Worm (Caenorhabditis elegans) whole organism, L2 larva: ENCODE measurements around the gene cey-4.

Experiments
- C34F6.9 ChIP-seq: fragments of 150-350 bp; optimal IDR thresholded peaks from 2 replicates; lab custom pipeline; 2014; ENCODE audit warnings: missing biosample characterization, missing genetic modification characterization
- F13H6.1 ChIP-seq: sonication (generic microtip); optimal IDR thresholded peaks from 2 replicates; lab custom pipeline; 2016; ENCODE audit warnings: missing genetic modification characterization, missing compliant biosample characterization
- R02D3.7 ChIP-seq: fragments of 150-350 bp; optimal IDR thresholded peaks from 2 replicates; lab custom pipeline; 2014; ENCODE audit warnings: missing biosample characterization, missing genetic modification characterization
- Y55F3AM.14 ChIP-seq: fragments of 200-800 bp; sonication (Bioruptor generic); optimal IDR thresholded peaks from 2 replicates; lab custom pipeline; 2018; ENCODE audit warnings: mild to moderate bottlenecking, missing genetic modification characterization, missing compliant biosample characterization
- alr-1 ChIP-seq: fragments of 150-350 bp; optimal IDR thresholded peaks from 2 replicates; lab custom pipeline; 2014; ENCODE audit warnings: missing biosample characterization, missing genetic modification characterization
- ama-1 ChIP-seq: fragments of 150-350 bp; optimal IDR thresholded peaks from 2 replicates; lab custom pipeline; 2018; ENCODE audit warnings: inconsistent platforms
- blmp-1 ChIP-seq: sonication (generic microtip); optimal IDR thresholded peaks from 2 replicates; lab custom pipeline; 2017; ENCODE audit warnings: missing genetic modification characterization, mild to moderate bottlenecking, missing compliant biosample characterization, antibody characterized with exemption, moderate library complexity; ENCODE audit not compliant: insufficient read depth
- ceh-16 ChIP-seq: fragments of 150-350 bp; optimal IDR thresholded peaks from 2 replicates; lab custom pipeline; 2014; ENCODE audit warnings: missing biosample characterization, missing genetic modification characterization
- ceh-82 ChIP-seq: fragments of 150-350 bp; optimal IDR thresholded peaks from 2 replicates; lab custom pipeline; 2014; ENCODE audit warnings: missing biosample characterization, missing genetic modification characterization
- crh-2 ChIP-seq: sonication (generic microtip); optimal IDR thresholded peaks from 2 replicates; lab custom pipeline; 2017; ENCODE audit warnings: missing biosample characterization, missing genetic modification characterization
- dmd-4 ChIP-seq: sonication (generic microtip); optimal IDR thresholded peaks from 2 replicates; lab custom pipeline; 2017; ENCODE audit warnings: missing biosample characterization, missing genetic modification characterization
- egl-27 ChIP-seq: sonication (generic microtip); optimal IDR thresholded peaks from 3 replicates; lab custom pipeline; 2017; ENCODE audit warnings: missing biosample characterization, missing genetic modification reagents, missing genetic modification characterization
- elt-1 ChIP-seq: fragments of 150-350 bp; optimal IDR thresholded peaks from 2 replicates; lab custom pipeline; 2014; ENCODE audit warnings: missing biosample characterization, missing genetic modification characterization
- elt-3 ChIP-seq: sonication (generic microtip); optimal IDR thresholded peaks from 2 replicates; lab custom pipeline; 2017; ENCODE audit warnings: missing biosample characterization, missing genetic modification characterization
- fos-1 ChIP-seq: fragments of 150-350 bp; optimal IDR thresholded peaks from 2 replicates; lab custom pipeline; 2014; ENCODE audit warnings: missing biosample characterization, missing genetic modification characterization
- gmeb-1 ChIP-seq: fragments of 150-350 bp; optimal IDR thresholded peaks from 2 replicates; lab custom pipeline; 2014; ENCODE audit warnings: missing biosample characterization, missing genetic modification characterization
- lin-11 ChIP-seq: fragments of 150-350 bp; sonication (generic microtip); optimal IDR thresholded peaks from 2 replicates; lab custom pipeline; 2014; ENCODE audit warnings: missing biosample characterization, missing genetic modification characterization, inconsistent platforms, mixed read lengths
- lin-13 ChIP-seq: fragments of 150-350 bp; optimal IDR thresholded peaks from 2 replicates; lab custom pipeline; 2014; ENCODE audit warnings: missing biosample characterization, missing genetic modification reagents, missing genetic modification characterization
- lsy-2 ChIP-seq, 2 experiments: fragments of 150-350 bp in 1 of 2; sonication (generic microtip) in 1 of 2; optimal IDR thresholded peaks; 2 replicates each; lab custom pipeline; 2014 to 2017; ENCODE audit warnings: missing biosample characterization in 2 of 2, missing genetic modification characterization in 2 of 2
- mab-5 ChIP-seq: fragments of 150-350 bp; optimal IDR thresholded peaks from 2 replicates; lab custom pipeline; 2014; ENCODE audit warnings: missing biosample characterization, missing genetic modification characterization
- mdl-1 ChIP-seq, 2 experiments: fragments of 150-350 bp in 1 of 2; sonication (generic microtip) in 1 of 2; optimal IDR thresholded peaks; 2 replicates each; lab custom pipeline; 2017; ENCODE audit warnings: missing biosample characterization in 2 of 2, missing genetic modification characterization in 2 of 2
- nhr-10 ChIP-seq: sonication (generic microtip); optimal IDR thresholded peaks from 2 replicates; lab custom pipeline; 2017; ENCODE audit warnings: missing biosample characterization, missing genetic modification characterization
- nhr-11 ChIP-seq: fragments of 150-350 bp; optimal IDR thresholded peaks from 2 replicates; lab custom pipeline; 2014; ENCODE audit warnings: missing biosample characterization, missing genetic modification characterization
- nhr-12 ChIP-seq: fragments of 150-350 bp; optimal IDR thresholded peaks from 2 replicates; lab custom pipeline; 2014; ENCODE audit warnings: missing biosample characterization, missing genetic modification characterization
- nhr-129 ChIP-seq: fragments of 150-350 bp; optimal IDR thresholded peaks from 2 replicates; lab custom pipeline; 2014; ENCODE audit warnings: missing biosample characterization, missing genetic modification characterization
- nhr-21 ChIP-seq: fragments of 150-350 bp; optimal IDR thresholded peaks from 2 replicates; lab custom pipeline; 2014; ENCODE audit warnings: missing biosample characterization, missing genetic modification characterization
- nhr-237 ChIP-seq: fragments of 150-350 bp; optimal IDR thresholded peaks from 2 replicates; lab custom pipeline; 2014; ENCODE audit warnings: missing biosample characterization, missing genetic modification characterization
- nhr-25 ChIP-seq: fragments of 150-350 bp; sonication (generic microtip); optimal IDR thresholded peaks from 3 replicates; lab custom pipeline; 2014; ENCODE audit warnings: missing biosample characterization, missing genetic modification characterization
- nhr-77 ChIP-seq: fragments of 150-350 bp; optimal IDR thresholded peaks from 2 replicates; lab custom pipeline; 2014; ENCODE audit warnings: missing biosample characterization, missing genetic modification characterization
- peb-1 ChIP-seq: fragments of 150-350 bp; optimal IDR thresholded peaks from 2 replicates; lab custom pipeline; 2014; ENCODE audit warnings: missing biosample characterization, missing genetic modification characterization
- skn-1 ChIP-seq: sonication (generic microtip); optimal IDR thresholded peaks from 2 replicates; lab custom pipeline; 2017; ENCODE audit warnings: missing biosample characterization, missing genetic modification characterization
- sma-3 ChIP-seq: sonication (generic microtip); optimal IDR thresholded peaks from 2 replicates; lab custom pipeline; 2016; ENCODE audit warnings: missing genetic modification reagents, missing genetic modification characterization, missing compliant biosample characterization
- sma-9 ChIP-seq, 2 experiments: fragments of 150-350 bp in 1 of 2; sonication (generic microtip) in 1 of 2; optimal IDR thresholded peaks; 2 replicates each; lab custom pipeline; 2014 to 2016; ENCODE audit warnings: missing genetic modification characterization in 2 of 2, mild to moderate bottlenecking in 1 of 2, missing biosample characterization in 1 of 2, missing compliant biosample characterization in 1 of 2, missing genetic modification reagents in 1 of 2, moderate library complexity in 1 of 2
- snpc-4 ChIP-seq: fragments of 150-350 bp; optimal IDR thresholded peaks from 2 replicates; lab custom pipeline; 2014; ENCODE audit warnings: missing biosample characterization, missing genetic modification characterization
- unc-62 ChIP-seq: fragments of 150-350 bp; optimal IDR thresholded peaks from 2 replicates; lab custom pipeline; 2014; ENCODE audit warnings: missing biosample characterization, missing genetic modification reagents, missing genetic modification characterization
- zag-1 ChIP-seq: fragments of 150-350 bp; optimal IDR thresholded peaks from 2 replicates; lab custom pipeline; 2014; ENCODE audit warnings: missing biosample characterization, missing genetic modification characterization
- ztf-11 ChIP-seq: sonication (generic microtip); optimal IDR thresholded peaks from 2 replicates; lab custom pipeline; 2017; ENCODE audit warnings: missing biosample characterization, missing genetic modification characterization
- ztf-4 ChIP-seq: fragments of 150-350 bp; optimal IDR thresholded peaks from 2 replicates; lab custom pipeline; 2014; ENCODE audit warnings: missing biosample characterization, missing genetic modification characterization

The cey-4 gene

DNA sequence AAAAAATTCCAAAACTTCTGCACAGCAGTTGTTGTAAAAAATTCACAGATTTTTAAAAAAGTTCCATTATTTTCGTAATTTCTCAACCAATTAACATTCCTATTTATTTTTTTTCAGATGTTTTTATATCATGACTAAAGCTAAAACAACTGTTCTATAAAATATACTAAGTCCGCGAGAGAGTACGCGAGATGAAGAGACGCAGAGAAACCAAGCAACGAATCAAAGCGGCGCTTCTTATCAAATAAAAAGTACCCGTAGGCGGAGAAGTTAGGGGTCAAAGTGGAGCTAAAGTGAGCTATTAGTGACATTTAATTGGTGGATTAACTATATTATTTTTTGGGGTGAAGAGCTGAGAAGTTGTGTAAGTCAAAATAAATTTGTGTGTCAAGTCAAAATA lies 35.9 kb downstream of the cey-4 start, which contains the start of gene sbsp-1:
sbsp-1 (plus strand) TSS at position 301 of the 400 bp plus-strand sequence.
- TF ChIP-seq ztf-4 (tag; lab: Kevin White, UChicago) (no peak), nhr-11 (no peak), ama-1 (no peak), C34F6.9 (tag; lab: Kevin White, UChicago) (no peak), unc-62 (GFP tag; lab: Kevin White, UChicago) (no peak), dmd-4 (tag; lab: Kevin White, UChicago) (no peak), blmp-1 (tag; lab: Kevin White, UChicago) (no peak), elt-3 (tag; lab: Kevin White, UChicago) (no peak), alr-1 (no peak), nhr-237 (no peak)

DNA sequence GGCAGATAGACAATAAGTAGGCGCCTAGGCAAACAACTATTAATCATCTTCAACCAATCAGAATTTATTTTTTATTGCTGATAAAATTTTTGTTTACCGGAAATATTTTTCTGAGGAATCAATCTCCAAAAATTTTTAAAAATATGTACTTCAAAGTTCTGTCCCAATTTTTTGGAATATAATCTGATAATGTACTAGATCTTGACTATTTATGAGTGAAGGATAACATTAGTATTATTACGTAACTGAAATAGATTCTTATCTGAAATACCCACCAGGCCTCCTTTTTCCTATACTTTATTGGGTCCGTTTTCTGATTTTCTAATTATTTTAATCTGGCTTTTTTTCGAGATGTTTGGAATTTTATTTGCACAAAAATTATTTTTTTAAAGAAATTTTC lies 37.0 kb downstream of the cey-4 start:
- TF ChIP-seq lin-11 (tag; lab: Kevin White, UChicago) (no peak), nhr-77 (tag; lab: Kevin White, UChicago) (no peak), nhr-237 (no peak)

DNA sequence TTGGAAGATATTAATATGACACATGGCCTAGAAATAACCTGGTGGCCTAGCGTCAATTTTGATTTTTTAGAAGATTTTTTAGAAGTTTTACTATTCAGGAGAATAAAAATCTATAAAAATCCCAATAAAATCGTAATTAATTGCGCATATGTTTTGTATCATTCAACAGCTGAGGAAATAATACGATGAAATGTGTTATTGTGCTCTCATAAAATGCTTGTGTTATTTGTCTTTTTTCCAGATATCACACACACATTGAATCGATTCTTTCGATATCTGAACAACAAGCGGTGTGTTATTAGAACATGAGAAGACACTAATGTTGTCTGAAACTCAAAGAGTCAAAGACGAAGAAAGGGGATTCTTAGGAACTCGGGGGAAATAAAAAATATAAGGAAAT lies 43.4 kb downstream of the cey-4 start:
- TF ChIP-seq nhr-11 (no peak), nhr-12 (no peak), ztf-11 (tag; lab: Kevin White, UChicago) (no peak), nhr-25 (tag; lab: Kevin White, UChicago) (no peak), dmd-4 (tag; lab: Kevin White, UChicago) (no peak), egl-27 (tag; lab: Kevin White, UChicago) (no peak), lin-11 (tag; lab: Kevin White, UChicago) (no peak), ceh-82 (no peak), elt-1 (tag; lab: Kevin White, UChicago) (no peak), elt-3 (tag; lab: Kevin White, UChicago) (no peak), fos-1 (tag; lab: Kevin White, UChicago) (no peak), mdl-1 (tag; optimal IDR thresholded peaks at IDR 0.05; lab: Kevin White, UChicago) (no peak), unc-62 (GFP tag; lab: Kevin White, UChicago) (no peak), peb-1 (no peak), nhr-21 (tag; lab: Kevin White, UChicago) (no peak), sma-9 (GFP tag; optimal IDR thresholded peaks at IDR 0.05; lab: Kevin White, UChicago) (no peak), sma-9 (tag; optimal IDR thresholded peaks at IDR 0.05; lab: Kevin White, UChicago) (no peak), Y55F3AM.14 (GFP tag; lab: Kevin White, UChicago) (no peak), nhr-10 (no peak), F13H6.1 (tag; lab: Kevin White, UChicago) (no peak), skn-1 (no peak)

DNA sequence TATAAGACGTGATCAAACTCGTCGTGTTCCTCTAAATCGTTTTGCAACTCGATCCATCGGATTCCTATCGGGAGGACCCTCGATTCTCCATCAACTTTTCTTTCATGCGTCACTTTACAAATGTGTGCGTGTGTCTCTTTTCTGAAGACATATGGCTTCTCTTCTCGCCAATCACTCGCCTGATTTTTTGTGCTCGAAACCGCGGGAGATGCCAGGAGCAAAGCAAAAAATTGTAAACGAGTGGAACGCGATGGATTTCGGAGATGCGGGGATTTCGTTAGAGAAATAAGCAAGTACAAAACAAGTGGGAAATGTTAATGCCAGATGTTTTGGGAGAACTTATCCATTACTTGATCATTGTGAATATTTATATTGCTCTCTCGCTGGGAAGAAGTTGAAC lies 44.3 kb downstream of the cey-4 start:
- no peak for TF ChIP-seq mdl-1 (tag; optimal IDR thresholded peaks at IDR 0.05; lab: Kevin White, UChicago)
- no peak for TF ChIP-seq snpc-4
- TF ChIP-seq R02D3.7 (tag; lab: Kevin White, UChicago), result no peak
- TF ChIP-seq nhr-12, result no peak
- peak; percentile 4 for TF ChIP-seq F13H6.1 (tag; lab: Kevin White, UChicago)
- peak; percentile 53 for TF ChIP-seq nhr-129 (tag; lab: Kevin White, UChicago)

DNA sequence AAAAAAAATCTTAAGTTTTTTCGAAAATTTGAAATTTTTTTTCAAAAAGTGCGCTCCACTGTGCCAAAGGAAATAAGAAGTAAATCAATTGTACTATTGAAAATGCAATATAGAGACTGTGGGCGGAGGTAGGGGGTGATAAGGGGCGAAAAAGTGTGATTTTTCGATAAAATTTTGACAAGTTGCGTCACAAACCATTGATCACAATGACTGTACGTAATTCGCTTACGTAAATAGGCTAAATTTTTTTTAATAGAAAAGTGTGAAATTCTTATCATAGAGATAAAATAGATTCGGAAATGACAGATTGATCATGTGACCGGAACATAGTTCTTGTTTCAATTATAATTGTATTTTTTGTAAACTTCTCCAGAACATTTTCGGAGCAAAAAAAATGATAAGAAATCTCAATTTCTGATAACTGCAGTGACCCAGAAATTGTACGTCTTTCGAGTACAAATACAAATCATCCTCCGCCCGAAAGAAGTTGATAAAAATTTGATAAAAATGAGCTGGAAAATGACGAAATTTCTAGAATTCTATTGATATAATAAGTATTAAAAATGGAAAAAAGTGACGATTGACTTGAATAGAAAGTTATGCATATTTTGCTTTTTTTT lies 45.9 kb downstream of the cey-4 start:
- peak; percentile 36 for TF ChIP-seq gmeb-1 (tag; lab: Kevin White, UChicago)
- TF ChIP-seq skn-1, result no peak
- no peak for TF ChIP-seq lin-13 (GFP tag; lab: Kevin White, UChicago)
- no peak for TF ChIP-seq dmd-4 (tag; lab: Kevin White, UChicago)
- TF ChIP-seq lsy-2 (tag; optimal IDR thresholded peaks at IDR 0.05; lab: Kevin White, UChicago), result peak in 1 of 2 experiments; percentile 10
- TF ChIP-seq crh-2 (tag; lab: Kevin White, UChicago), result peak; percentile 36
- no peak for TF ChIP-seq Y55F3AM.14 (GFP tag; lab: Kevin White, UChicago)
- peak; percentile 13 for TF ChIP-seq F13H6.1 (tag; lab: Kevin White, UChicago)
- no peak for TF ChIP-seq ama-1
- no peak for TF ChIP-seq ztf-11 (tag; lab: Kevin White, UChicago)
- no peak for TF ChIP-seq R02D3.7 (tag; lab: Kevin White, UChicago)
- TF ChIP-seq snpc-4, result no peak
- TF ChIP-seq ceh-16 (tag; lab: Kevin White, UChicago), result no peak
- TF ChIP-seq sma-3 (GFP tag; lab: Kevin White, UChicago), result no peak
- TF ChIP-seq fos-1 (tag; lab: Kevin White, UChicago), result peak; percentile 58
- TF ChIP-seq C34F6.9 (tag; lab: Kevin White, UChicago), result no peak
- no peak for TF ChIP-seq ztf-4 (tag; lab: Kevin White, UChicago)
- TF ChIP-seq zag-1 (tag; lab: Kevin White, UChicago), result no peak
- TF ChIP-seq nhr-25 (tag; lab: Kevin White, UChicago), result no peak
- TF ChIP-seq sma-9 (GFP tag; optimal IDR thresholded peaks at IDR 0.05; lab: Kevin White, UChicago), result no peak
- TF ChIP-seq sma-9 (tag; optimal IDR thresholded peaks at IDR 0.05; lab: Kevin White, UChicago), result no peak
- TF ChIP-seq elt-3 (tag; lab: Kevin White, UChicago), result no peak
- no peak for TF ChIP-seq mab-5
- TF ChIP-seq, all 48 proteins: peak for 5
